Worm (Caenorhabditis elegans) whole organism, early embryonic: Measurements from ENCODE around the gene C01B9.4.

ENCODE experiments used
- B0310.2 ChIP-seq: sonication (generic microtip); optimal IDR thresholded peaks from 2 replicates; lab custom pipeline; 2016; ENCODE audit warnings: mild to moderate bottlenecking, missing genetic modification characterization, missing compliant biosample characterization
- F13C5.2 ChIP-seq: sonication (generic microtip); optimal IDR thresholded peaks from 2 replicates; lab custom pipeline; 2017; ENCODE audit warnings: mild to moderate bottlenecking, missing genetic modification characterization, inconsistent platforms, missing compliant biosample characterization
- ama-1 ChIP-seq: fragments of 150-350 bp; optimal IDR thresholded peaks from 2 replicates; lab custom pipeline; 2014
- ceh-13 ChIP-seq: fragments of 200-800 bp; sonication (Bioruptor generic); optimal IDR thresholded peaks from 2 replicates; lab custom pipeline; 2018; ENCODE audit warnings: mild to moderate bottlenecking, missing genetic modification characterization, missing compliant biosample characterization
- ceh-36 ChIP-seq: sonication (generic microtip); optimal IDR thresholded peaks from 2 replicates; lab custom pipeline; 2016; ENCODE audit warnings: missing genetic modification characterization, inconsistent platforms, missing compliant biosample characterization
- ets-7 ChIP-seq: sonication (generic microtip); optimal IDR thresholded peaks from 2 replicates; lab custom pipeline; 2016; ENCODE audit warnings: missing genotype, missing genetic modification characterization, missing compliant biosample characterization
- flt-1 ChIP-seq: fragments of 200-800 bp; sonication (Bioruptor generic); IDR thresholded peaks from 2 replicates; pipeline ENCODE4 v1.3.6; 2022; ENCODE audit warnings: missing genetic modification characterization, missing compliant biosample characterization
- hmg-4 ChIP-seq: fragments of 200-800 bp; sonication (Bioruptor generic); optimal IDR thresholded peaks from 2 replicates; lab custom pipeline; 2018; ENCODE audit warnings: mild to moderate bottlenecking, missing genetic modification characterization, missing compliant biosample characterization
- hnd-1 ChIP-seq: sonication (generic microtip); optimal IDR thresholded peaks from 2 replicates; lab custom pipeline; 2016; ENCODE audit warnings: missing genetic modification characterization, missing compliant biosample characterization
- scrt-1 ChIP-seq: fragments of 200-800 bp; sonication (Bioruptor generic); IDR thresholded peaks from 2 replicates; pipeline ENCODE4 v1.3.6; 2022; ENCODE audit warnings: missing genetic modification characterization, missing compliant biosample characterization
- tbx-11 ChIP-seq: fragments of 200-800 bp; sonication (Bioruptor generic); IDR thresholded peaks from 2 replicates; pipeline ENCODE4 v1.3.6; 2022; ENCODE audit warnings: missing genetic modification characterization, missing compliant biosample characterization
- tbx-37 ChIP-seq: fragments of 200-800 bp; sonication (Bioruptor generic); conservative IDR thresholded peaks from 2 replicates; pipeline ENCODE4 v1.3.6; 2022; ENCODE audit warnings: missing genetic modification reagents, missing genetic modification characterization, missing compliant biosample characterization
- tra-4 ChIP-seq: sonication (generic microtip); optimal IDR thresholded peaks from 2 replicates; lab custom pipeline; 2017; ENCODE audit warnings: missing genetic modification characterization, missing compliant biosample characterization

The C01B9.4 gene

DNA sequence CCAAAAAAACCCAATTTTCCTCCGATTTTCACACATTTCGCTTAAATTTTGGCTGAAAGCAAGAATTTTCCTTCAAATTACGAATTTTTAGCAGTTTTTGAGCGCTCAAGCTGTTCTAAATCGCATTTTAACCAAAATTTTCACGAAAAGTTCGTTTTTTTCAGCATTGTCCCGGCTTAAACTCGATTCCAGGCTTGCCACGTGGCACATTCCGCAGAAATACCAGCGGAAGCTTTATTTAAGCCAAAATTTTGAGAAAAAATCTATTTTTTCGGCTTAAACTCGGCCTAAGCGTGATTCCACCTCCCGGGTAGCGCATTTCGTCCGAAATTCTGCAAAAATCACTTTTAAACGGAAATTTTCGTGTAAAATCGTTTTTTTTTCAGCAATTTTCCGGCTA, 60.0 kb downstream of the C01B9.4 start:
- TF ChIP-seq scrt-1 (GFP tag; lab: Robert Waterston, UW), result no peak
- no peak for TF ChIP-seq ceh-13 (GFP tag; lab: Kevin White, UChicago)
- no peak for TF ChIP-seq ama-1 (lab: Kevin White, UChicago)
- no peak for TF ChIP-seq flt-1 (GFP tag; lab: Robert Waterston, UW)
- no peak for TF ChIP-seq tra-4 (tag; lab: Kevin White, UChicago)

DNA sequence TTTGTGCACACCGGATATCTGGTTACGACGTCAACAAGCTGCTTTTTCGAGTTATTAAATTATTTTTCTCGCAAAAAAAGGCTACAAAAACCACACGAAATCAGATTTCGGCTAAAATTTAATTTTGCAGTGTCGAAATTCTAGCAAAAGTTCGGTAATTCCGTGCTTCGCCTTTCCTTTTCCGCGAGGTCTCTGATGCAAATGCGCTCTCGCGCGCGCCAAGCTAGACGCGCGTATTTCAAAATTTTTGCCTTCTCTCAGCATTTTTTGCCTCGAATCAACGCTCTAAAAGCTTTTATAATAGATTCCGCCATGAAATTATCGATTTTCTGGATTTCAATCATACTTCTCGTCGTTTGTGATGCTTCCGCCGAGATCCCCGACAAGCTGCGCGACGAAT, 61.0 kb downstream of the C01B9.4 start, which contains the start of gene Y54G9A.5:
Gene Y54G9A.5 (plus strand): TSS at position 245 of the 400 bp plus-strand sequence.
- TF ChIP-seq tbx-11 (GFP tag; lab: Robert Waterston, UW) (no peak), hnd-1 (tag; lab: Kevin White, UChicago) (no peak), B0310.2 (tag; lab: Kevin White, UChicago) (no peak), ceh-36 (no peak), scrt-1 (GFP tag; lab: Robert Waterston, UW) (no peak), tbx-37 (no peak), F13C5.2 (tag; lab: Kevin White, UChicago) (no peak)

DNA sequence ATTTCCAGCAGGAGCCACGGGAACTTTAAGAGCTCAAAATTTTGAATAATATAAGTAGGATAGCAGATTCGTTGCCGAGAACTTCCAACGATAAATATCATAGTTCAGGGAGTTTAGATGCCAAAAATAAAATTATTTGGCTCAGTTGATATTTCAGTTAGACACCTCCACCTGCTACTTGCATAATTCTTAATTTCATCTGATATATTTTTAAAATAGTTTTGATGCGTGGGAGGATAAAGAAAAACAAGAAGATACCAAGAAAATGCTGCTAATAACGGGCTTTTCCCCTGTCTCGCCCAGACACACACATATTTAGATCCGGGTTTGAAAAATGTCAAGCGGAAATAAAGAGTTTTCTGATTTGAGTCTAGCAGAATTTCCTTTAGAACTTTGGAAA, 62.6 kb downstream of the C01B9.4 start, which contains the start of gene sre-46:
Gene sre-46 (minus strand): TSS at position 101 of the 400 bp plus-strand sequence.
- TF ChIP-seq tbx-37 (no peak), hnd-1 (tag; lab: Kevin White, UChicago) (no peak), ama-1 (lab: Kevin White, UChicago) (no peak), hmg-4 (GFP tag; lab: Kevin White, UChicago) (no peak), scrt-1 (GFP tag; lab: Robert Waterston, UW) (no peak), ets-7 (tag; lab: Kevin White, UChicago) (no peak), tbx-11 (GFP tag; lab: Robert Waterston, UW) (no peak), F13C5.2 (tag; lab: Kevin White, UChicago) (no peak), ceh-13 (GFP tag; lab: Kevin White, UChicago) (no peak), ceh-36 (no peak)
